Worm (Caenorhabditis elegans): Measurements from ENCODE around the gene athp-2.

athp-2 gene

DNA sequence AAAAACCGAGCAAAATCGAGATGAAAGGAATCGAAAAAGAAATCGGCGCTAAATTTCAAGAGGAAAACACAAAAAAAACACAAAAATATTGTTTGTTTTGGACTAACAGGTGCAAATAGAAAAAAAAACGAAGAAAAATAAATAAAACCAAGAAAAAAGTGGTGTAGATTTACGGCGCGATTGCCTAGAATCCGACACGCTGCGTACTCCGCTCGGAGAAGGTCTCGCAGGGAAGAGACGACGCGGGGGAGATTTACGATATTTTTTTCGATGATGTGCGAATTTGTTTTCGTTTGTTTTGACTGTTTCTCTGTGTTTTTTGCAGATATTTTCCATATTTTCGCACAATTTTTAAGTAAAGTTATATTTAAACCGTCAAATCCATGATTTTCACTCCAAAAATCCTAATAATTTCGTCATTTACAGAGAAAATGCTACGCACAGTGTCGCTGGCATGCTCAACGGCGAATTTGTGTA lies 40.7 kb upstream of the athp-2 start, which contains the start of gene sco-1 (continued):
- TF ChIP-seq mml-1 (tag; optimal IDR thresholded peaks at IDR 0.05) (no peak), nhr-12 (tag; optimal IDR thresholded peaks at IDR 0.05) (no peak), elt-3 (tag; optimal IDR thresholded peaks at IDR 0.05) (no peak), nhr-23 (tag; optimal IDR thresholded peaks at IDR 0.05) (peak; percentile 98), nfya-1 (tag; optimal IDR thresholded peaks at IDR 0.05; ENCODE audit: insufficient read depth) (peak; percentile 96), nhr-28 (tag; optimal IDR thresholded peaks at IDR 0.05) (peak; percentile 28), eor-1 (tag; optimal IDR thresholded peaks at IDR 0.05) (no peak), sea-2 (GFP tag; optimal IDR thresholded peaks at IDR 0.05) (no peak), fkh-2 (tag; optimal IDR thresholded peaks at IDR 0.05) (peak; percentile 8), nhr-11 (tag; optimal IDR thresholded peaks at IDR 0.05) (peak; percentile 48), aly-2 (tag; optimal IDR thresholded peaks at IDR 0.05) (peak; percentile 52), unc-39 (tag; optimal IDR thresholded peaks at IDR 0.05) (no peak), pha-4 (tag; optimal IDR thresholded peaks at IDR 0.05) (peak; percentile 100), ZK546.5 (tag; optimal IDR thresholded peaks at IDR 0.05) (peak; percentile 48), zag-1 (tag; optimal IDR thresholded peaks at IDR 0.05) (no peak), jun-1 (tag; optimal IDR thresholded peaks at IDR 0.05) (peak; percentile 85), snpc-4 (tag; optimal IDR thresholded peaks at IDR 0.05) (peak; percentile 85), ztf-4 (tag; optimal IDR thresholded peaks at IDR 0.05) (peak; percentile 41), fkh-10 (GFP tag; optimal IDR thresholded peaks at IDR 0.05) (peak; percentile 94), fos-1 (tag; optimal IDR thresholded peaks at IDR 0.05) (peak; percentile 46), nhr-76 (tag; optimal IDR thresholded peaks at IDR 0.05) (no peak), ceh-16 (tag; optimal IDR thresholded peaks at IDR 0.05) (peak; percentile 56), ceh-28 (tag; optimal IDR thresholded peaks at IDR 0.05) (peak; percentile 87), mdl-1 (tag; optimal IDR thresholded peaks at IDR 0.05) (peak; percentile 24), nhr-67 (tag; optimal IDR thresholded peaks at IDR 0.05) (no peak), lin-15B (tag; optimal IDR thresholded peaks at IDR 0.05) (peak; percentile 99)

DNA sequence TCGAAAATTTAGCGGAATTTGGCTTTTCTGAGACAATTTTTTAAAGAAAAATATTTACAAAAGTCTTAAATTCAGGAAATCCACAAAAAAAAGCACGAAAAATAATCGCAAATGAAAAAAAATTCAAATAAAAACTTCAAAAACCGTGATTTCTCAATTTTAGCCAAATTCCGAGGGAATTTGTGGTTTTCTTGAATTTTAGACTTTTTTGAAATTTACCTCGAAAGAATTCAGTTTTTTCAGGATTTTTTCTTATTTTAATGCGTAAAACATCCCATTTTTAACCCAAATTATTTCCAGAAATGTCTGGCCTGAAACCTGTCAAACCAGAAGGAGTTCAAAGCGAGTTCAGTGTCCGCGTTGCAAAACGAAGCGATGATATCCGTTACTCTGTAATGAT lies 38.7 kb upstream of the athp-2 start, which contains the start of gene gtf-2F1:
TSS of gene gtf-2F1 (plus strand) at position 301 of the 400 bp plus-strand sequence.
- TF ChIP-seq nhr-11 (tag; optimal IDR thresholded peaks at IDR 0.05) (no peak), nhr-237 (tag; optimal IDR thresholded peaks at IDR 0.05) (no peak), nhr-23 (tag; optimal IDR thresholded peaks at IDR 0.05) (no peak), nhr-67 (tag; optimal IDR thresholded peaks at IDR 0.05) (no peak), unc-62 (GFP tag; optimal IDR thresholded peaks at IDR 0.05) (no peak), ceh-16 (tag; optimal IDR thresholded peaks at IDR 0.05) (no peak), sea-2 (GFP tag; optimal IDR thresholded peaks at IDR 0.05) (no peak), unc-39 (tag; optimal IDR thresholded peaks at IDR 0.05) (no peak), nhr-28 (tag; optimal IDR thresholded peaks at IDR 0.05) (no peak)

DNA sequence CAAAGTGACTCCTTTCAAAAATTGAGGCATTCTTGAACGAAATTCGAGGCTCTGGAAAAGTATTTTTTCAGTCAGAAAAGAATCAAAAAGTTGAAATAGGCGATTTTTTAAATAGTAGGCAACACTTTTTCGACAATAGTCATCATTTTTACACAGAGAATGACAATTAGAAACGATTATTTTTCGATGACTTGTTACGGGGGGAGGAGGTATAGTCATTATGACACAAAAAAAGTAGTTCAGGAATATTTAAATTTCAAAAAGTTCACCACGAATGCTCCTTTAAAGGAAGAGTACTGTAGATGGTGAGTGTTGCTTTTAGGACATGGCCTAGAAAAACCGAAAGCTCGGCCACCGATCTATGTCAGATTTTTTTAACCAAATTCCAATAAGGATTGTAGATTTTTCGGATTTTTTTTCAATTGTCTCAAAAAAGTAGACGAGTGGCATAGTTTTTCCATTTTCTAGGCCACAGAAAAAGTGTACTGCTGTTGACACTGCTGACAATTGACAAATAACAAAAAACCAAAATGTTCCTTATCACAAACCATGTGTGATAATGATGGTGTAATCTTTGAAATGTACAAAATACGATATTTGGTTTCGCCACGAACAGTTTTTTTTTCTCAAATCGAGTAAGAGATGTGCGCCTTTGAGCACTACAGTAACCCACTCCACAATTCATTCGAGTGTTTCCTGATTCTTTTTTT lies 32.9 kb upstream of the athp-2 start, which contains the start of gene Y52E8A.3:
TSS of gene Y52E8A.3 (minus strand) at position 51 of the 710 bp plus-strand sequence.
- TF ChIP-seq nhr-28 (tag; optimal IDR thresholded peaks at IDR 0.05) (no peak), sea-2 (GFP tag; optimal IDR thresholded peaks at IDR 0.05) (no peak), mml-1 (tag; optimal IDR thresholded peaks at IDR 0.05) (no peak), pha-4 (tag; optimal IDR thresholded peaks at IDR 0.05) (no peak), snpc-4 (tag; optimal IDR thresholded peaks at IDR 0.05) (no peak), tbx-2 (tag; optimal IDR thresholded peaks at IDR 0.05) (no peak), hmg-11 (tag; optimal IDR thresholded peaks at IDR 0.05) (no peak), egl-5 (tag; optimal IDR thresholded peaks at IDR 0.05) (no peak), ZK546.5 (tag; optimal IDR thresholded peaks at IDR 0.05) (no peak), nhr-25 (tag; optimal IDR thresholded peaks at IDR 0.05) (no peak), ceh-16 (tag; optimal IDR thresholded peaks at IDR 0.05) (no peak), jun-1 (tag; optimal IDR thresholded peaks at IDR 0.05) (no peak), eor-1 (tag; optimal IDR thresholded peaks at IDR 0.05) (no peak), aly-2 (tag; optimal IDR thresholded peaks at IDR 0.05) (no peak), nhr-77 (tag; optimal IDR thresholded peaks at IDR 0.05) (no peak), nhr-237 (tag; optimal IDR thresholded peaks at IDR 0.05) (no peak), lin-39 (tag; optimal IDR thresholded peaks at IDR 0.05) (no peak), pqm-1 (tag; optimal IDR thresholded peaks at IDR 0.05) (no peak)

DNA sequence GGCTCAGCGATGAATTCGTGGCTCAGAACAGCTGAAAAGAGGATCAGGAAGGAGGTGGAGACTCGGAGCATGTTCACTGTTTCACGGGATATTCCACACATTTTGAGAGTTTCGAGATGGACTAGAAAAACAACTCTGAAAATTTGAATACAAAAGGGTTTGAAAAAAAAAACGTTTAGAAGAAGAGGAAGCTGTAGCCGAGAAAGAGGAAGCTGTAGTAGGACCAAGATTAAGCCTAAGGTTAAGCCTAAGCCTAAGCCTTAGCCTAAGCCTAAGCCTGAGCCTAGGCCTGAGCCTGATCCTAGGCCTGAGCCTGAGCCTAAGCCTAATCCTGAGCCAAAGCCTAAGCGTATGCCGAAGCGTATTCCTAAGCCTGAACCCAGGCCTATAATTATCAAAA lies 27.9 kb upstream of the athp-2 start, which contains the start of gene plep-1:
TSS of gene plep-1 (minus strand) at position 101 of the 400 bp plus-strand sequence.
- no peak for TF ChIP-seq sea-2 (GFP tag; optimal IDR thresholded peaks at IDR 0.05)
- TF ChIP-seq skn-1 (tag; optimal IDR thresholded peaks at IDR 0.05), result no peak
- no peak for TF ChIP-seq egl-27 (tag; optimal IDR thresholded peaks at IDR 0.05)
- TF ChIP-seq nhr-25 (tag; optimal IDR thresholded peaks at IDR 0.05), result no peak
- no peak for TF ChIP-seq pqm-1 (tag; optimal IDR thresholded peaks at IDR 0.05)
- TF ChIP-seq ama-1 (optimal IDR thresholded peaks at IDR 0.05), result no peak
